Fruit fly (Drosophila melanogaster): Measurements from ENCODE around the gene TfIIA-S-2.
A peak's percentile ranks its signal among the peaks of the same experiment; 100 is the strongest.

Gene TfIIA-S-2

DNA sequence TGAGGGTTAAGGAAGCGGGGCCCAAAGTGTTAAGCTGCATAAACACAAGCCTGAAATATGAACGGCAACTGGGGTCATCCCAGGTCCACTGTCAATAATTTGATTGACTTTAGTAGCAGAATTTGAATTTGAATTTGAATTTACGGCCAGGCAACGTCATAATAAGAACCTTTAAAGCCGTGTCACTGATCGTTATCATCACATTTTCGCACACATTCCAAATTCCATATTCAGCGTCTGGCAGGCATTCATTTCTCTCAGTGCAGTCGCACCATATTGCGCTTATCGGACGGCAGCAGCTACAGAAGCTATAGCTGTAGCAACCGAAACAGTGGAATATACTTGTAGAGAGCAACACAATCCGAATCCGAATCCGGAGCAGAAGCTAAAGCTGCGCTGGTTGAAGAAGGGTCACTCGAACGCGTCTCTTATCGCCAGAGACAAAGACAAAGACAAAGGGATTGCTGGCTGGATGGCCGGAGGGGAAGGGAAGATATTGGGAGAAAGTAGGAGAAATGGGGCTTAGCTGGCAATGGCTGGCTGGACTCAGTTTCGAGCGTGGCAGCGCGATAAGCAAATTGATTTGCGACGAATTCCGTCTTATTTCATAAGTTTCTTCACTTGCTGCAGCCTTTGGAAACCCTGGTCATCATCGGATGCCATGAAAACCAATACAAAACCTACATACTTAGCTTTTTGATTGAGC is 41.4 kb upstream of the TfIIA-S-2 start (continued):
- TF ChIP-seq cad (GFP tag; optimal IDR thresholded peaks at IDR 0.05) (no peak), Spps (tag; optimal IDR thresholded peaks at IDR 0.05) (no peak), gcm2 (GFP tag; optimal IDR thresholded peaks at IDR 0.05) (no peak), CG13775 (GFP tag; optimal IDR thresholded peaks at IDR 0.05) (no peak), Drgx (GFP tag; IDR thresholded peaks at IDR 0.05) (peak; percentile 69), CG9932 (GFP tag; IDR thresholded peaks at IDR 0.05) (no peak), Doc2 (GFP tag; IDR thresholded peaks at IDR 0.05) (no peak), CG11723 (GFP tag; optimal IDR thresholded peaks at IDR 0.05) (no peak), CG1647 (GFP tag; optimal IDR thresholded peaks at IDR 0.05) (no peak), CG3407 (GFP tag; optimal IDR thresholded peaks at IDR 0.05) (peak; percentile 4), Dll (GFP tag; IDR thresholded peaks at IDR 0.05; ENCODE audit: partially characterized antibody) (no peak), corto (GFP tag; optimal IDR thresholded peaks at IDR 0.05) (no peak), HLH54F (GFP tag; optimal IDR thresholded peaks at IDR 0.05) (peak; percentile 32), CG2202 (tag; optimal IDR thresholded peaks at IDR 0.05) (no peak), Ets65A (GFP tag) (peak; percentile 93), CG4730 (GFP tag; IDR thresholded peaks at IDR 0.05) (no peak), lbe (GFP tag; optimal IDR thresholded peaks at IDR 0.05) (peak; percentile 9), Xbp1 (GFP tag; optimal IDR thresholded peaks at IDR 0.05) (peak; percentile 43), gro (GFP tag; optimal IDR thresholded peaks at IDR 0.05) (no peak), lilli (GFP tag; optimal IDR thresholded peaks at IDR 0.05) (peak; percentile 19), tll (GFP tag; optimal IDR thresholded peaks at IDR 0.05) (no peak), oc (tag; optimal IDR thresholded peaks at IDR 0.05) (peak; percentile 15), ash1 (GFP tag; optimal IDR thresholded peaks at IDR 0.05) (no peak), vvl (GFP tag; IDR thresholded peaks at IDR 0.05) (peak; percentile 70; the same call in 1 of the 2 replicates), dati (GFP tag; IDR thresholded peaks at IDR 0.05) (no peak), CG7839 (tag; optimal IDR thresholded peaks at IDR 0.05) (peak; percentile 61), Dfd (GFP tag; optimal IDR thresholded peaks at IDR 0.05) (no peak), ro (GFP tag; IDR thresholded peaks at IDR 0.05) (no peak), pzg (GFP tag; optimal IDR thresholded peaks at IDR 0.05) (no peak), CG17359 (tag; optimal IDR thresholded peaks at IDR 0.05) (peak; percentile 58), Myb (GFP tag; optimal IDR thresholded peaks at IDR 0.05) (peak; percentile 10), D19B (GFP tag; optimal IDR thresholded peaks at IDR 0.05) (no peak), CG18599 (GFP tag; optimal IDR thresholded peaks at IDR 0.05) (peak; percentile 13), NfI (GFP tag; optimal IDR thresholded peaks at IDR 0.05) (no peak), CG30431 (GFP tag; optimal IDR thresholded peaks at IDR 0.05) (peak; percentile 45), CG18476 (GFP tag; optimal IDR thresholded peaks at IDR 0.05) (no peak), CG34376 (GFP tag; optimal IDR thresholded peaks at IDR 0.05) (no peak), peb (GFP tag; IDR thresholded peaks at IDR 0.05) (peak; percentile 29; the same call in 1 of the 2 replicates), CG7786 (GFP tag; optimal IDR thresholded peaks at IDR 0.05) (peak; percentile 8), CG8944 (GFP tag; optimal IDR thresholded peaks at IDR 0.05) (peak; percentile 24), sima (GFP tag; optimal IDR thresholded peaks at IDR 0.05) (no peak), Elba2 (GFP tag; optimal IDR thresholded peaks at IDR 0.05) (no peak), CG33213 (GFP tag; optimal IDR thresholded peaks at IDR 0.05) (no peak), Taf1 (GFP tag; IDR thresholded peaks at IDR 0.05) (no peak), CG7987 (GFP tag; optimal IDR thresholded peaks at IDR 0.05) (no peak), CG11247 (GFP tag; IDR thresholded peaks at IDR 0.05) (no peak), Mrtf (GFP tag; IDR thresholded peaks at IDR 0.05) (peak; percentile 61; the same call in 2 of the 3 replicates), Lhr (GFP tag; optimal IDR thresholded peaks at IDR 0.05) (no peak), pho (GFP tag; optimal IDR thresholded peaks at IDR 0.05) (no peak), CG31441 (GFP tag; IDR thresholded peaks at IDR 0.05) (peak; percentile 66), mam (GFP tag; optimal IDR thresholded peaks at IDR 0.05) (peak; percentile 37)

All from whole organism, embryonic.